Fruit fly (Drosophila melanogaster): Measurements from ENCODE around the gene Sirt2.

Sirt2 gene

dm6 chr3R:20310498-20310822 is 17.8 kb upstream of the Sirt2 start (continued):
- TF ChIP-seq Kr (GFP tag; optimal IDR thresholded peaks at IDR 0.05) (no peak), az2 (GFP tag; optimal IDR thresholded peaks at IDR 0.05) (no peak), sr (GFP tag; IDR thresholded peaks at IDR 0.05) (no peak), wor (GFP tag; IDR thresholded peaks at IDR 0.05) (0 out of 2 replicates have a peak, but pooled peaks have one; percentile 32), CG14014 (GFP tag; IDR thresholded peaks at IDR 0.05) (no peak), dimm (GFP tag; IDR thresholded peaks at IDR 0.05) (no peak), BEAF-32 (GFP tag; optimal IDR thresholded peaks at IDR 0.05) (no peak), Trl (optimal IDR thresholded peaks at IDR 0.05) (no peak), Trl (GFP tag; optimal IDR thresholded peaks at IDR 0.05) (no peak), zf30C (GFP tag; optimal IDR thresholded peaks at IDR 0.05) (no peak), bigmax (GFP tag; optimal IDR thresholded peaks at IDR 0.05) (no peak), Lim3 (GFP tag; IDR thresholded peaks at IDR 0.05) (no peak), CG12659 (GFP tag; optimal IDR thresholded peaks at IDR 0.05) (no peak), Sox100B (GFP tag; optimal IDR thresholded peaks at IDR 0.05) (no peak), CG8388 (GFP tag; optimal IDR thresholded peaks at IDR 0.05) (no peak), CG6854 (GFP tag; optimal IDR thresholded peaks at IDR 0.05) (no peak), E2f2 (GFP tag; IDR thresholded peaks at IDR 0.05) (no peak), Aef1 (GFP tag; IDR thresholded peaks at IDR 0.05) (no peak), GATAe (GFP tag; conservative IDR thresholded peaks at IDR 0.05) (no peak), crp (GFP tag; optimal IDR thresholded peaks at IDR 0.05) (no peak), stwl (tag; optimal IDR thresholded peaks at IDR 0.05) (no peak), NC2β (GFP tag; optimal IDR thresholded peaks at IDR 0.05) (no peak), CG15011 (GFP tag; optimal IDR thresholded peaks at IDR 0.05) (no peak), crol (GFP tag; IDR thresholded peaks at IDR 0.05) (peak; percentile 80), lbe (GFP tag; optimal IDR thresholded peaks at IDR 0.05) (no peak), NK7.1 (GFP tag; optimal IDR thresholded peaks at IDR 0.05) (no peak), prd (optimal IDR thresholded peaks at IDR 0.05) (no peak), prd (GFP tag; IDR thresholded peaks at IDR 0.05) (0 out of 3 replicates have a peak, but pooled peaks have one; percentile 18), Optix (GFP tag; IDR thresholded peaks at IDR 0.05) (no peak), Med (GFP tag) (peak; percentile 60), CG9817 (tag; optimal IDR thresholded peaks at IDR 0.05) (no peak), CG7745 (tag; optimal IDR thresholded peaks at IDR 0.05) (no peak), CG12391 (tag; optimal IDR thresholded peaks at IDR 0.05) (no peak), Dbx (GFP tag; IDR thresholded peaks at IDR 0.05) (peak; percentile 48; the same call in 1 of the 3 replicates), seq (GFP tag; IDR thresholded peaks at IDR 0.05) (no peak), Hey (tag; optimal IDR thresholded peaks at IDR 0.05) (no peak), CG8281 (tag; optimal IDR thresholded peaks at IDR 0.05) (no peak), esg (GFP tag; conservative IDR thresholded peaks at IDR 0.05) (no peak), fd64A (GFP tag; optimal IDR thresholded peaks at IDR 0.05) (no peak), zfh1 (GFP tag; IDR thresholded peaks at IDR 0.05) (0 out of 3 replicates have a peak, but pooled peaks have one; percentile 6), dmrt11E (tag; optimal IDR thresholded peaks at IDR 0.05) (no peak), ara (GFP tag; IDR thresholded peaks at IDR 0.05) (no peak), CG5953 (GFP tag; IDR thresholded peaks at IDR 0.05) (0 out of 2 replicates have a peak, but pooled peaks have one; percentile 33), org-1 (GFP tag; optimal IDR thresholded peaks at IDR 0.05) (no peak), CG1024 (GFP tag; IDR thresholded peaks at IDR 0.05) (no peak), ranshi (GFP tag; IDR thresholded peaks at IDR 0.05) (peak; percentile 32; the same call in 1 of the 2 replicates), bbx (GFP tag; IDR thresholded peaks at IDR 0.05; ENCODE audit: partially characterized antibody) (0 out of 2 replicates have a peak, but pooled peaks have one; percentile 4), CG16779 (GFP tag; IDR thresholded peaks at IDR 0.05) (no peak), Rfx (GFP tag; IDR thresholded peaks at IDR 0.05) (peak; percentile 41; the same call in 1 of the 2 replicates), CG1603 (tag; optimal IDR thresholded peaks at IDR 0.05) (no peak), nerfin-2 (GFP tag; IDR thresholded peaks at IDR 0.05; ENCODE audit: partially characterized antibody) (no peak), Chrac-16 (GFP tag; optimal IDR thresholded peaks at IDR 0.05) (no peak)
